Fruit fly (Drosophila melanogaster) Kc167 (cell line): ENCODE results near the gene sip3.

ENCODE experiments used
- h ChIP-seq: fragments of >200 bp; optimal IDR thresholded peaks from 3 replicates; lab custom pipeline; 2018; ENCODE audit warnings: missing external identifiers
- insv ChIP-seq: fragments of >200 bp; optimal IDR thresholded peaks from 3 replicates; lab custom pipeline; 2018; ENCODE audit warnings: missing external identifiers

DNA sequence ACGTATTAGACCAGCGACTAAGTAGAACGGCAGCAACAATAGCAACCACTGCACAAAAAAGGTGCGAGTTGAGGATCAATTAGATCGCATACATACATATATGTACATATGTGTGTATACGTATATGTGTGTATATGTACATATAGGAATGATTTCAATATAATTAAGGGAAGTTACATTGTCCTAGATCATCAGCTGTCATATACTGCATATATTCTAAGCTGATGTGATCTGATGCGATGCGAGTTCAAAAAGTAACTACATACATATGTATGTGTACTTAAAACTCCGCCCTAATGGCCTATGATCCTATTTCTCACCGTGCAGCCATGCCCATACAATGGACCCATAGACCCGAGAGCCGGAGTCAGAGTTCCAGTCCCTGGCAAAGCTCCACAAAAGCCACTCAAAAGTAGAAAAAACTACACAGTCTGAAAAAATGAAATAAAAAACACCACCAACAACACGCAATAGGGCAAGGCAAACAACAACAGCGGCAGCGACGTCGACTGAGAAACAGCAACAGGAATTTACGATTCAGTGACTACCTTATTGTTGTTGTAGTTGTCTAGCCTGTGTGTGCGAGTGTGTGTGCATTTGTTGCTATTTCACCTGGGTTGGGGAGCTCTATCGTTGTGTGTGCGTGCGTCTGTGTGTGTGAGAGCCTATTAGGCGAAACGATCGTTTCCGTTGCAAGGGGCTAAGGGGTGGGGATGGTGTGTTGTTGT, 48.6 kb upstream of the sip3 start:
- no peak for TF ChIP-seq insv (lab: Kevin White, UChicago)
- no peak for TF ChIP-seq h
